Fruit fly (Drosophila melanogaster) whole organism, embryonic: ENCODE data around the gene CG34149.

Experiments used
- Abd-B ChIP-seq: fragments of 200-800 bp; sonication (Bioruptor generic); optimal IDR thresholded peaks from 2 replicates; lab custom pipeline; 2018; ENCODE audit warnings: missing biosample characterization, mild to moderate bottlenecking, missing genetic modification characterization, moderate library complexity
- Ada2b ChIP-seq: fragments of 200-800 bp; sonication (Bioruptor generic); IDR thresholded peaks from 2 replicates; pipeline ENCODE4 v1.3.6; 2022; ENCODE audit warnings: missing biosample characterization, missing genetic modification characterization
- BEAF-32 ChIP-seq: fragments of 200-800 bp; sonication (Bioruptor generic); optimal IDR thresholded peaks from 3 replicates; lab custom pipeline; 2017; ENCODE audit warnings: missing biosample characterization, missing genetic modification characterization, mild to moderate bottlenecking, moderate library complexity, missing genetic modification reagents
- CG10209 ChIP-seq: fragments of 200-800 bp; sonication (Bioruptor generic); optimal IDR thresholded peaks from 3 replicates; lab custom pipeline; 2017; ENCODE audit warnings: missing biosample characterization, mild to moderate bottlenecking, missing genetic modification characterization, missing genetic modification reagents
- CG10366 ChIP-seq: fragments of 200-800 bp; sonication (Bioruptor generic); IDR thresholded peaks from 2 replicates; pipeline ENCODE4 v1.3.6; 2022; ENCODE audit warnings: missing biosample characterization, missing genetic modification characterization
- CG10565 ChIP-seq: fragments of 200-800 bp; sonication (Bioruptor generic); optimal IDR thresholded peaks from 3 replicates; lab custom pipeline; 2016; ENCODE audit warnings: missing biosample characterization, mild to moderate bottlenecking, missing genetic modification characterization
- CG10979 ChIP-seq: fragments of 200-800 bp; sonication (Bioruptor generic); optimal IDR thresholded peaks from 2 replicates; lab custom pipeline; 2018; ENCODE audit warnings: missing biosample characterization, mild to moderate bottlenecking, missing genetic modification characterization, moderate library complexity
- CG11504 ChIP-seq: fragments of 200-800 bp; sonication (Bioruptor generic); optimal IDR thresholded peaks from 3 replicates; lab custom pipeline; 2019; ENCODE audit warnings: missing biosample characterization, mild to moderate bottlenecking, missing genetic modification characterization, moderate library complexity
- CG11560 ChIP-seq: fragments of 200-800 bp; sonication (Bioruptor generic); IDR thresholded peaks from 3 replicates; pipeline ENCODE4 v1.3.6; 2022; ENCODE audit warnings: missing biosample characterization, missing genetic modification characterization
- CG12744 ChIP-seq: fragments of 200-800 bp; sonication (Bioruptor generic); optimal IDR thresholded peaks from 2 replicates; lab custom pipeline; 2016; ENCODE audit warnings: missing biosample characterization, missing genetic modification characterization
- CG13296 ChIP-seq: fragments of 200-800 bp; sonication (Bioruptor generic); optimal IDR thresholded peaks from 3 replicates; lab custom pipeline; 2018; ENCODE audit warnings: missing biosample characterization, mild to moderate bottlenecking, missing genetic modification characterization
- CG13424 ChIP-seq: fragments of 200-800 bp; sonication (Bioruptor generic); optimal IDR thresholded peaks from 2 replicates; lab custom pipeline; 2019; ENCODE audit warnings: missing biosample characterization, mild to moderate bottlenecking, missing genetic modification characterization, moderate library complexity
- CG14860 ChIP-seq: fragments of 200-800 bp; sonication (Bioruptor generic); IDR thresholded peaks from 3 replicates; pipeline ENCODE4 v1.3.6; 2022; ENCODE audit warnings: missing biosample characterization, missing genetic modification characterization; ENCODE audit not compliant: partially characterized antibody
- CG1603 ChIP-seq: fragments of 200-800 bp; sonication (Bioruptor generic); optimal IDR thresholded peaks from 2 replicates; lab custom pipeline; 2019; ENCODE audit warnings: missing biosample characterization, mild to moderate bottlenecking, missing genetic modification characterization, moderate library complexity
- CG2116 ChIP-seq: fragments of 200-800 bp; sonication (Bioruptor generic); optimal IDR thresholded peaks from 3 replicates; lab custom pipeline; 2018; ENCODE audit warnings: missing biosample characterization, mild to moderate bottlenecking, missing genetic modification characterization
- CG4707 ChIP-seq: fragments of 200-800 bp; sonication (Bioruptor generic); optimal IDR thresholded peaks from 2 replicates; lab custom pipeline; 2018; ENCODE audit warnings: missing biosample characterization, mild to moderate bottlenecking, missing genetic modification characterization, moderate library complexity
- CG8478 ChIP-seq: fragments of >200 bp; optimal IDR thresholded peaks from 2 replicates; lab custom pipeline; 2018
- CG9876 ChIP-seq: fragments of 200-800 bp; sonication (Bioruptor generic); optimal IDR thresholded peaks from 2 replicates; lab custom pipeline; 2016; ENCODE audit warnings: missing biosample characterization, missing genetic modification characterization
- Dad ChIP-seq: fragments of 200-800 bp; sonication (Bioruptor generic); optimal IDR thresholded peaks from 3 replicates; lab custom pipeline; 2016; ENCODE audit warnings: missing biosample characterization, missing genetic modification characterization
- Dfd ChIP-seq, 2 experiments: fragments of >200 bp; optimal IDR thresholded peaks; 2 replicates each; lab custom pipeline; 2017; ENCODE audit warnings: missing biosample characterization in 2 of 2, missing genetic modification characterization in 2 of 2
- H2.0 ChIP-seq: fragments of 200-800 bp; sonication (Bioruptor generic); IDR thresholded peaks from 2 replicates; pipeline ENCODE4 v1.3.6; 2022; ENCODE audit warnings: missing biosample characterization, missing genetic modification characterization
- Lim3 ChIP-seq: fragments of 200-800 bp; sonication (Bioruptor generic); IDR thresholded peaks from 2 replicates; pipeline ENCODE4 v1.3.6; 2022; ENCODE audit warnings: missing biosample characterization, missing genetic modification characterization
- Max ChIP-seq: fragments of 200-800 bp; sonication (Bioruptor generic); optimal IDR thresholded peaks from 2 replicates; lab custom pipeline; 2016; ENCODE audit warnings: missing biosample characterization, mild to moderate bottlenecking, missing genetic modification characterization
- Mes4 ChIP-seq: fragments of 200-800 bp; sonication (Bioruptor generic); optimal IDR thresholded peaks from 2 replicates; lab custom pipeline; 2016; ENCODE audit warnings: missing biosample characterization, missing genetic modification characterization
- Oaz ChIP-seq: fragments of 200-800 bp; sonication (Bioruptor generic); IDR thresholded peaks from 2 replicates; pipeline ENCODE4 v1.3.6; 2022; ENCODE audit warnings: missing biosample characterization, missing genetic modification characterization
- Opbp ChIP-seq: fragments of 200-800 bp; sonication (Bioruptor generic); IDR thresholded peaks from 3 replicates; pipeline ENCODE4 v1.3.6; 2022; ENCODE audit warnings: missing biosample characterization, missing genetic modification characterization; ENCODE audit not compliant: partially characterized antibody
- Rfx ChIP-seq: fragments of 200-800 bp; sonication (Bioruptor generic); IDR thresholded peaks from 2 replicates; pipeline ENCODE4 v1.3.6; 2022; ENCODE audit warnings: missing biosample characterization, missing genetic modification characterization
- chinmo ChIP-seq: fragments of 200-800 bp; sonication (Bioruptor generic); IDR thresholded peaks from 4 replicates; pipeline ENCODE4 v1.3.6; 2022; ENCODE audit warnings: missing biosample characterization, missing genetic modification characterization; ENCODE audit not compliant: partially characterized antibody
- chn ChIP-seq: fragments of 200-800 bp; sonication (Bioruptor generic); optimal IDR thresholded peaks from 2 replicates; lab custom pipeline; 2016; ENCODE audit warnings: missing biosample characterization, missing genetic modification characterization
- crol ChIP-seq: fragments of 200-800 bp; sonication (Bioruptor generic); IDR thresholded peaks from 2 replicates; pipeline ENCODE4 v1.3.6; 2022; ENCODE audit warnings: missing biosample characterization, missing genetic modification characterization
- crp ChIP-seq, 2 experiments: fragments of 200-800 bp; sonication (Bioruptor generic); optimal IDR thresholded peaks; 2 replicates in 1 of 2; 3 replicates in 1 of 2; lab custom pipeline; 2017; ENCODE audit warnings: missing biosample characterization in 2 of 2, missing genetic modification characterization in 2 of 2, mild to moderate bottlenecking in 1 of 2, moderate library complexity in 1 of 2
- da ChIP-seq: fragments of 200-800 bp; sonication (Bioruptor generic); optimal IDR thresholded peaks from 2 replicates; lab custom pipeline; 2016; ENCODE audit warnings: missing biosample characterization, missing genetic modification characterization
- disco-r ChIP-seq: fragments of 200-800 bp; sonication (Bioruptor generic); optimal IDR thresholded peaks from 2 replicates; lab custom pipeline; 2016; ENCODE audit warnings: missing biosample characterization, missing genetic modification characterization
- esg ChIP-seq: fragments of 200-800 bp; sonication (Bioruptor generic); conservative IDR thresholded peaks from 2 replicates; pipeline ENCODE4 v1.3.6; 2022; ENCODE audit warnings: missing biosample characterization, missing genetic modification characterization
- kay ChIP-seq: fragments of 200-800 bp; sonication (Bioruptor generic); optimal IDR thresholded peaks from 2 replicates; lab custom pipeline; 2016; ENCODE audit warnings: missing biosample characterization, missing genetic modification characterization
- klu ChIP-seq: fragments of 200-800 bp; sonication (Bioruptor generic); IDR thresholded peaks from 2 replicates; pipeline ENCODE4 v1.3.6; 2022; ENCODE audit warnings: missing biosample characterization, missing genetic modification characterization
- kni ChIP-seq: fragments of 200-800 bp; sonication (Bioruptor generic); optimal IDR thresholded peaks from 3 replicates; lab custom pipeline; 2017; ENCODE audit warnings: mild to moderate bottlenecking, missing biosample characterization, missing genetic modification reagents, missing genetic modification characterization
- nau ChIP-seq: fragments of 200-800 bp; sonication (Bioruptor generic); optimal IDR thresholded peaks from 3 replicates; lab custom pipeline; 2017; ENCODE audit warnings: missing biosample characterization, mild to moderate bottlenecking, missing genetic modification characterization, missing genetic modification reagents
- oc ChIP-seq: fragments of 200-800 bp; sonication (Bioruptor generic); optimal IDR thresholded peaks from 2 replicates; lab custom pipeline; 2018; ENCODE audit warnings: missing biosample characterization, mild to moderate bottlenecking, missing genetic modification characterization, moderate library complexity
- otp ChIP-seq: fragments of 200-800 bp; sonication (Bioruptor generic); IDR thresholded peaks from 3 replicates; pipeline ENCODE4, ENCODE4 v1.3.6; 2022; ENCODE audit warnings: missing biosample characterization, missing genetic modification characterization
- pb ChIP-seq: fragments of 200-800 bp; sonication (Bioruptor generic); optimal IDR thresholded peaks from 3 replicates; lab custom pipeline; 2016; ENCODE audit warnings: missing biosample characterization, missing genetic modification characterization
- psq ChIP-seq: fragments of 200-800 bp; sonication (Bioruptor generic); optimal IDR thresholded peaks from 2 replicates; lab custom pipeline; 2017; ENCODE audit warnings: missing biosample characterization, missing genetic modification characterization
- repo ChIP-seq: fragments of 200-800 bp; sonication (Bioruptor generic); optimal IDR thresholded peaks from 2 replicates; lab custom pipeline; 2016; ENCODE audit warnings: missing biosample characterization, missing genetic modification characterization
- ro ChIP-seq: fragments of 200-800 bp; sonication (Bioruptor generic); IDR thresholded peaks from 2 replicates; pipeline ENCODE4 v1.3.6; 2022; ENCODE audit warnings: missing biosample characterization, missing genetic modification characterization
- run ChIP-seq: fragments of 200-800 bp; sonication (Bioruptor generic); optimal IDR thresholded peaks from 3 replicates; lab custom pipeline; 2018; ENCODE audit warnings: missing biosample characterization, mild to moderate bottlenecking, missing genetic modification characterization
- schlank ChIP-seq: fragments of 200-800 bp; sonication (Bioruptor generic); optimal IDR thresholded peaks from 2 replicates; lab custom pipeline; 2018; ENCODE audit warnings: missing biosample characterization, mild to moderate bottlenecking, missing genetic modification characterization
- seq ChIP-seq: fragments of 200-800 bp; sonication (Bioruptor generic); IDR thresholded peaks from 2 replicates; pipeline ENCODE4 v1.3.6; 2022; ENCODE audit warnings: missing biosample characterization, missing genetic modification characterization
- trh ChIP-seq: fragments of 200-800 bp; sonication (Bioruptor generic); optimal IDR thresholded peaks from 2 replicates; lab custom pipeline; 2016; ENCODE audit warnings: missing biosample characterization, missing genetic modification characterization
- yki ChIP-seq: fragments of >200 bp; optimal IDR thresholded peaks from 3 replicates; lab custom pipeline; 2018
- zen ChIP-seq: fragments of 200-800 bp; sonication (Bioruptor generic); optimal IDR thresholded peaks from 3 replicates; lab custom pipeline; 2018; ENCODE audit warnings: missing biosample characterization, mild to moderate bottlenecking, missing genetic modification characterization, moderate library complexity

CG34149 gene

dm6 chr3R:22362218-22362907 is 17.6 kb upstream of the CG34149 start, which contains the start of the genes JMJD6, CG7071 and Muted (continued):
- TF ChIP-seq run (tag; lab: Kevin White, UChicago) (peak; percentile 78), CG12744 (GFP tag; lab: Kevin White, UChicago) (peak; percentile 86), CG10209 (GFP tag; lab: Kevin White, UChicago) (peak; percentile 90), CG13424 (tag; lab: Kevin White, UChicago) (peak; percentile 96), CG1603 (tag; lab: Kevin White, UChicago) (peak; percentile 82), schlank (tag; lab: Kevin White, UChicago) (peak; percentile 55), da (GFP tag; lab: Kevin White, UChicago) (peak; percentile 34), CG14860 (GFP tag; lab: Robert Waterston, UW) (peak; percentile 58; the same call in 1 of the 3 replicates), CG11504 (peak; percentile 86), trh (GFP tag; lab: Kevin White, UChicago) (peak; percentile 54), crol (GFP tag; lab: Robert Waterston, UW) (no peak), kay (GFP tag; lab: Kevin White, UChicago) (peak; percentile 75), H2.0 (GFP tag; lab: Robert Waterston, UW) (peak; percentile 85), chinmo (GFP tag; lab: Robert Waterston, UW) (no peak), CG13296 (GFP tag; lab: Kevin White, UChicago) (peak; percentile 89), otp (GFP tag; lab: Robert Waterston, UW) (peak; percentile 85; the same call in 2 of the 3 replicates), crp (GFP tag; optimal IDR thresholded peaks at IDR 0.05; lab: Kevin White, UChicago) (peak; percentile 50 to 86), Rfx (peak; percentile 95), CG11560 (peak; percentile 71), Lim3 (peak; percentile 63), pb (no peak), Dfd (GFP tag; optimal IDR thresholded peaks at IDR 0.05; lab: Kevin White, UChicago) (no peak), Opbp (GFP tag; lab: Robert Waterston, UW) (peak; percentile 60; the same call in 1 of the 3 replicates), esg (GFP tag; lab: Robert Waterston, UW) (peak; percentile 85), CG9876 (GFP tag; lab: Kevin White, UChicago) (peak; percentile 63), zen (tag; lab: Kevin White, UChicago) (peak; percentile 88), Oaz (GFP tag; lab: Robert Waterston, UW) (peak; percentile 88), psq (GFP tag; lab: Kevin White, UChicago) (peak; percentile 81), CG2116 (peak; percentile 87), CG10979 (tag; lab: Kevin White, UChicago) (peak; percentile 84), Dad (GFP tag; lab: Kevin White, UChicago) (peak; percentile 74), BEAF-32 (peak; percentile 90), seq (GFP tag; lab: Robert Waterston, UW) (peak; percentile 93), CG10565 (GFP tag; lab: Kevin White, UChicago) (peak; percentile 55), disco-r (GFP tag; lab: Kevin White, UChicago) (peak; percentile 76), Abd-B (peak; percentile 92), Ada2b (peak; percentile 89), yki (lab: Kevin White, UChicago) (no peak), nau (GFP tag; lab: Kevin White, UChicago) (peak; percentile 80), ro (GFP tag; lab: Robert Waterston, UW) (peak; percentile 81), CG10366 (GFP tag; lab: Robert Waterston, UW) (peak; percentile 91), CG8478 (no peak), chn (peak; percentile 93), Mes4 (GFP tag; lab: Kevin White, UChicago) (peak; percentile 81), repo (GFP tag; lab: Kevin White, UChicago) (peak; percentile 70), klu (GFP tag; lab: Robert Waterston, UW) (peak; percentile 85), kni (GFP tag; lab: Kevin White, UChicago) (peak; percentile 84), Max (GFP tag; lab: Kevin White, UChicago) (peak; percentile 92), oc (tag; lab: Kevin White, UChicago) (peak; percentile 81), CG4707 (GFP tag; lab: Kevin White, UChicago) (peak; percentile 48)
